Worm (Caenorhabditis elegans) whole organism, midembryonic: ENCODE results near the gene mca-1.

ENCODE experiments used
- T22C8.4 ChIP-seq: fragments of 200-800 bp; sonication (Bioruptor generic); IDR thresholded peaks from 2 replicates; pipeline ENCODE4 v1.3.6; 2022; ENCODE audit warnings: missing genetic modification characterization, missing compliant biosample characterization
- cog-1 ChIP-seq: sonication (generic microtip); optimal IDR thresholded peaks from 2 replicates; lab custom pipeline; 2016; ENCODE audit warnings: missing genetic modification characterization, missing compliant biosample characterization
- flt-1 ChIP-seq: fragments of 200-800 bp; sonication (Bioruptor generic); IDR thresholded peaks from 2 replicates; pipeline ENCODE4 v1.3.6; 2022; ENCODE audit warnings: missing genetic modification characterization, missing compliant biosample characterization
- klf-2 ChIP-seq: fragments of 200-800 bp; sonication (Bioruptor generic); conservative IDR thresholded peaks from 2 replicates; pipeline ENCODE4 v1.3.6; 2022; ENCODE audit warnings: missing genetic modification reagents, missing genetic modification characterization, missing compliant biosample characterization
- med-1 ChIP-seq: sonication (generic microtip); optimal IDR thresholded peaks from 2 replicates; lab custom pipeline; 2017; ENCODE audit warnings: missing genetic modification characterization, mild to moderate bottlenecking, missing compliant biosample characterization, antibody characterized with exemption, missing genetic modification reagents; ENCODE audit not compliant: insufficient read depth
- ref-1 ChIP-seq: fragments of 200-800 bp; sonication (Bioruptor generic); conservative IDR thresholded peaks from 2 replicates; pipeline ENCODE4 v1.3.6; 2022; ENCODE audit warnings: missing genetic modification reagents, missing genetic modification characterization, missing compliant biosample characterization
- tab-1 ChIP-seq: fragments of 200-800 bp; sonication (Bioruptor generic); IDR thresholded peaks from 2 replicates; pipeline ENCODE4 v1.3.6; 2022; ENCODE audit warnings: missing genetic modification characterization, missing compliant biosample characterization
- ztf-23 ChIP-seq: fragments of 200-800 bp; sonication (Bioruptor generic); IDR thresholded peaks from 2 replicates; pipeline ENCODE4 v1.3.6; 2022; ENCODE audit warnings: missing genetic modification reagents, missing genetic modification characterization, missing compliant biosample characterization
- ztf-29 ChIP-seq: fragments of 200-800 bp; sonication (Bioruptor generic); IDR thresholded peaks from 2 replicates; pipeline ENCODE4 v1.3.6; 2022; ENCODE audit warnings: missing genetic modification reagents, missing genetic modification characterization, missing compliant biosample characterization

- no peak for TF ChIP-seq ref-1 (GFP tag; lab: Robert Waterston, UW)
- no peak for TF ChIP-seq ztf-23 (GFP tag; lab: Robert Waterston, UW)
- no peak for TF ChIP-seq cog-1 (tag; lab: Kevin White, UChicago)
- TF ChIP-seq klf-2 (GFP tag; lab: Robert Waterston, UW): no peak
- no peak for TF ChIP-seq flt-1 (GFP tag; lab: Robert Waterston, UW)
- TF ChIP-seq T22C8.4 (GFP tag; lab: Robert Waterston, UW): no peak
- TF ChIP-seq med-1 (GFP tag; lab: Kevin White, UChicago): no peak
- TF ChIP-seq tab-1: no peak
- TF ChIP-seq ztf-29 (GFP tag; lab: Robert Waterston, UW): no peak
Observed at ce11 chrIV:9678007-9678406, 43.3 kb upstream of the mca-1 start.
